Worm (Caenorhabditis elegans) whole organism, midembryonic: Measurements from ENCODE around the gene C05D9.7.

Experiments
- T22C8.4 ChIP-seq: fragments of 200-800 bp; sonication (Bioruptor generic); IDR thresholded peaks from 2 replicates; pipeline ENCODE4 v1.3.6; 2022; ENCODE audit warnings: missing genetic modification characterization, missing compliant biosample characterization
- cog-1 ChIP-seq: sonication (generic microtip); optimal IDR thresholded peaks from 2 replicates; lab custom pipeline; 2016; ENCODE audit warnings: missing genetic modification characterization, missing compliant biosample characterization
- flt-1 ChIP-seq: fragments of 200-800 bp; sonication (Bioruptor generic); IDR thresholded peaks from 2 replicates; pipeline ENCODE4 v1.3.6; 2022; ENCODE audit warnings: missing genetic modification characterization, missing compliant biosample characterization
- klf-2 ChIP-seq: fragments of 200-800 bp; sonication (Bioruptor generic); conservative IDR thresholded peaks from 2 replicates; pipeline ENCODE4 v1.3.6; 2022; ENCODE audit warnings: missing genetic modification reagents, missing genetic modification characterization, missing compliant biosample characterization
- med-1 ChIP-seq: sonication (generic microtip); optimal IDR thresholded peaks from 2 replicates; lab custom pipeline; 2017; ENCODE audit warnings: missing genetic modification characterization, mild to moderate bottlenecking, missing compliant biosample characterization, antibody characterized with exemption, missing genetic modification reagents; ENCODE audit not compliant: insufficient read depth
- ref-1 ChIP-seq: fragments of 200-800 bp; sonication (Bioruptor generic); conservative IDR thresholded peaks from 2 replicates; pipeline ENCODE4 v1.3.6; 2022; ENCODE audit warnings: missing genetic modification reagents, missing genetic modification characterization, missing compliant biosample characterization
- tab-1 ChIP-seq: fragments of 200-800 bp; sonication (Bioruptor generic); IDR thresholded peaks from 2 replicates; pipeline ENCODE4 v1.3.6; 2022; ENCODE audit warnings: missing genetic modification characterization, missing compliant biosample characterization
- ztf-23 ChIP-seq: fragments of 200-800 bp; sonication (Bioruptor generic); IDR thresholded peaks from 2 replicates; pipeline ENCODE4 v1.3.6; 2022; ENCODE audit warnings: missing genetic modification reagents, missing genetic modification characterization, missing compliant biosample characterization
- ztf-29 ChIP-seq: fragments of 200-800 bp; sonication (Bioruptor generic); IDR thresholded peaks from 2 replicates; pipeline ENCODE4 v1.3.6; 2022; ENCODE audit warnings: missing genetic modification reagents, missing genetic modification characterization, missing compliant biosample characterization

Gene C05D9.7

DNA sequence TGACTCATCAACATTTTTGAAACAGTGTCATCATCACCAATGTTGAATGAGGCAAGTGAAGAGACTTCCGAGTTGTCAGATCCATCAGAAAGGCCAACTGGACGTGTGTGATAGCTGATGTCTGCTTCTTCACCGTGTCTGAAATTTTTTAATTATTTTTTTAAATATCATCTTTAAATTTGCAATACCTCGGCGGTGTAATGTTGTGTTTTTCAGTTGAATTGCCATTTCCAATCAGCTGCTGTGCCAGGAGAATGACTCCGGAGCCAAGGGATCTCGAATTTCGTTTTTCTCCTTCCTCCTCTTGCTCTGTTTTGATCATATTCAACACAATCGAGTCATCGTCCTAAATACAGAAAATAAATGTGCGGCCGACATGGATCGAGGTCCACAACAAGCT lies 34.2 kb downstream of the C05D9.7 start:
- TF ChIP-seq klf-2 (no peak), cog-1 (tag; lab: Kevin White, UChicago) (no peak), ztf-23 (GFP tag; lab: Robert Waterston, UW) (no peak), ref-1 (no peak), med-1 (GFP tag; lab: Kevin White, UChicago) (no peak), ztf-29 (GFP tag; lab: Robert Waterston, UW) (no peak), tab-1 (GFP tag; lab: Robert Waterston, UW) (no peak), T22C8.4 (no peak), flt-1 (GFP tag; lab: Robert Waterston, UW) (no peak)

DNA sequence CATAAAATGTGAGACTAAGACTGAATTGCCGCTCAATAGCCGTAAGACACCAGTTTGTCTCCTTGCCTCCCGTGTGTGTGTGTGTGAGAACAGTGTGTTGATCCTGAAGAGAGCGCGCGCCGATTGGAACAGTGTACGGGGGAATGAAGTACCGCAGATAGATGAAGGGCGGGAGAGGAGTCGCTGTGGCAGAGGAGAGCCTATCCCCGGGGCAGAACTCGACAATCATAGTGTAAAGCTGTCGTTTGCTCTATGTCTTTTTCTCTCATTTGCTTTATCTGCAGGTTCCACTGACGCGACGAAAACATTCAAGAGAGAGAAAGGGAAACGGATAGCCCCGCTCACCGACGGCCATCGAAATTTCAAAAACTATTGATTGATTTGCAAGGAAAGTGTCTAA lies 37.3 kb downstream of the C05D9.7 start:
- peak; percentile 16 for TF ChIP-seq cog-1 (tag; lab: Kevin White, UChicago)
- TF ChIP-seq tab-1 (GFP tag; lab: Robert Waterston, UW): 0 out of 2 replicates have a peak, but pooled peaks have one; percentile 66
- TF ChIP-seq flt-1 (GFP tag; lab: Robert Waterston, UW): no peak

DNA sequence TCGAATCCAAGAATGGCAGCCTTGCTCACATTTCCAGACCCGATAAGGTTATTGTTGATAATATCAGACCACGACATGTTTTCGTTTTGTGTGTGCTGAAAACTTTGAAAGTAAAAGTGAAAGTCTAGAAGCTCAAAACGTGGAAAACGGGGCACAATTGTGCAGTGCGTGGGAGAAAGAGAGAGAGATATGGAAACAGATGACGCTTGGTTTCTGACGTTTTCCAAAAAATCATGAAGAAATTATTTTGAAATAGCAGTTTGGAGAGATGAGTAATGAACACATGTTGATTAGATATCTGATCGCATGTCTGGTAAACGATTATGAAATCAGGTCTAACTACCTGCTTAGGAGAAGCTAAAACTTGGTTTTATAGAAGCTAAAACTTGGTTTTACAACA lies 38.7 kb downstream of the C05D9.7 start, which contains the start of gene pfn-3:
Gene pfn-3, minus strand, starts transcription at position 101 of the 400 bp plus-strand sequence.
- TF ChIP-seq klf-2 (no peak), ztf-29 (GFP tag; lab: Robert Waterston, UW) (no peak), T22C8.4 (no peak), ref-1 (no peak), cog-1 (tag; lab: Kevin White, UChicago) (no peak), ztf-23 (GFP tag; lab: Robert Waterston, UW) (no peak), med-1 (GFP tag; lab: Kevin White, UChicago) (no peak)

DNA sequence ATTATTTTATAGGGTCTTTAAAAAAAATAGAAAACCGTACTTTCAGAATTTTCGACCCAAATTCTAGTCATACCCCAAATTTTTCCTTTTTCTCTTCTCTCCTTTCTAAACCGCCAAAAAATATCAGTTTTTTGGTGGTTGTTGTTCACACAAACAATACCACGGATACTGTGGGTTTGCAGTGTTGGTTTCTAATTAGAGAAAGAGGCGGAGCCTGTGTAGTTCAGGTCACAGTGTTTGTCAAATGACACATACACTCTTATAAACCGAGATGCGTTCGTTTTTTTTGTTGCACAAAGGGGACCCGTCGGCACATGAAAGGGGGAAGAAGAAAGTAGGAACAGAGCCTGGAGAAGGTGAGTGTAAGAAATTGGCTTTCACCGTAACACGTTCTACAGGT lies 47.1 kb downstream of the C05D9.7 start, which contains the start of gene lim-6:
Gene lim-6, plus strand, starts transcription at position 301 of the 400 bp plus-strand sequence.
- TF ChIP-seq flt-1 (GFP tag; lab: Robert Waterston, UW) (no peak), ztf-29 (GFP tag; lab: Robert Waterston, UW) (no peak), ref-1 (no peak), med-1 (GFP tag; lab: Kevin White, UChicago) (no peak), cog-1 (tag; lab: Kevin White, UChicago) (no peak), T22C8.4 (no peak)

DNA sequence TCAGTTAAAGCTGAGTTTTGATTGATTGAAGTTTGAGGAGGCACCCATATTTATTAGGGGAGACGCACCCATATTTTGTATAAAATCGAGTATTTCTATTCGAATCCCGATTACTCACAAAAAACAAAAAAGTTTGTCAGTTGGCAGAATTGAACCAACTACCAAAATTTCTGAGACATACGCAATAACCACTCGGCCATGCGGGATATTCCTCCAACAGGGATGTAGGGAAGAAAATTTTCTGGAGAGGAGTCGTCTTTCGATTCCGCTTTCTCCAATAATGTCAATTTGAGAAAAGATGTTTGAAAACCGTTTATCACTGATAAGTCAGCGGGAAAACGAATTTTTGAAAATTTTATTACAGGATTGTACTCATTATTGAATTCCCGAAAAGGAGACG lies 48.6 kb downstream of the C05D9.7 start:
- TF ChIP-seq ztf-23 (GFP tag; lab: Robert Waterston, UW): 0 out of 2 replicates have a peak, but pooled peaks have one; percentile 43

DNA sequence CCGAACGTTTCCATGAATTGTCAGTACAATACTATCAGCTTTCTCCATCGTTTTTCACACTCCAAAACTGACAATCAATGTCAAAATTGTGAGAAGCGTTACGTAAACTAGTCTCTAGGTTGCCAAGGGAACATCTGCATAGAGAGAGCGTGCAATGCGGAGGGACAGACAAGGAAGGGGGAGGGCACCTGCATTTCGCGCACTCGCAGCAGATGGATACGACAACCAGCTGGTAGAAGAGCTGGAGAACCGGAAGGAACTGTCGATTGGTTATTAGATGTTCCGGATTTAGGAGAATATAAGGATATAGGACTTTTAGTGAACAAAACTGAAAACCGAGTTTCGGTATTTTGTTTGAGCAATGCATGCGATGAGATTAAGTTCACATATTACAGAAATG lies 50.2 kb downstream of the C05D9.7 start, which contains the start of gene mksr-1:
Gene mksr-1, minus strand, starts transcription at position 144 of the 400 bp plus-strand sequence.
- TF ChIP-seq med-1 (GFP tag; lab: Kevin White, UChicago): no peak
